Fruit fly (Drosophila melanogaster): ENCODE results near the gene CG7289.

DNA sequence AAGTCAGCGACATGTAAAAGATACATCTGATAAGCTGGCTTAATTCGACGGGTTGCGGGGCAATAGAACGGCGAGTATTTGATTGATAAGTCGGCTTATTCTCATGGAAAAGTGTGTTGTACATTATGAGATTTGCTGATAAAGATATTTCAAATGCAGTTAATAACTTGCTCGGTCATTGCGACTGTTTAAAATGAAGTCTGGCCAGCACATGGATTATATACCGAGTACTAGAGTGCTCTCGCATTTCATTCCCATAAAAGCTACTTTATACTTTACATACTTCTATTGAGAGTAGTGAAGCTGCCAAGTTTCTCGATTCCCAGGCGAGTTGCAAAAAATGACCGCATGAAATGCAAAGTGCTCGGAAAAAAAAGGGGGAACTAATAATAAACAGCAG is 14.2 kb upstream of the CG7289 start:
- TF ChIP-seq kay (GFP tag; ENCODE audit: borderline replicate concordance) (no peak), Crg-1 (GFP tag; optimal IDR thresholded peaks at IDR 0.05) (no peak), ovo (GFP tag; optimal IDR thresholded peaks at IDR 0.05) (no peak), CG1620 (GFP tag; optimal IDR thresholded peaks at IDR 0.05) (no peak), Clk (GFP tag; optimal IDR thresholded peaks at IDR 0.05) (no peak), pad (GFP tag; optimal IDR thresholded peaks at IDR 0.05) (no peak), tj (GFP tag; optimal IDR thresholded peaks at IDR 0.05) (no peak), CG12768 (GFP tag; optimal IDR thresholded peaks at IDR 0.05) (no peak), CG7045 (GFP tag; optimal IDR thresholded peaks at IDR 0.05) (no peak), CG33017 (tag; optimal IDR thresholded peaks at IDR 0.05) (no peak)

All from whole organism, adult.